Worm (Caenorhabditis elegans) whole organism, L4/young adult: ENCODE measurements around the gene pgph-1.

Source experiments
- W03F9.2 ChIP-seq: fragments of 150-350 bp; optimal IDR thresholded peaks from 2 replicates; lab custom pipeline; 2014; ENCODE audit warnings: missing biosample characterization, missing genetic modification characterization
- dao-5 ChIP-seq: sonication (generic microtip); optimal IDR thresholded peaks from 2 replicates; lab custom pipeline; 2016; ENCODE audit warnings: missing genotype, missing genetic modification characterization, moderate library complexity, missing compliant biosample characterization
- him-1 ChIP-seq: sonication (generic microtip); optimal IDR thresholded peaks from 2 replicates; lab custom pipeline; 2016; ENCODE audit warnings: missing genotype, missing genetic modification reagents, missing genetic modification characterization, missing compliant biosample characterization

The pgph-1 gene

DNA sequence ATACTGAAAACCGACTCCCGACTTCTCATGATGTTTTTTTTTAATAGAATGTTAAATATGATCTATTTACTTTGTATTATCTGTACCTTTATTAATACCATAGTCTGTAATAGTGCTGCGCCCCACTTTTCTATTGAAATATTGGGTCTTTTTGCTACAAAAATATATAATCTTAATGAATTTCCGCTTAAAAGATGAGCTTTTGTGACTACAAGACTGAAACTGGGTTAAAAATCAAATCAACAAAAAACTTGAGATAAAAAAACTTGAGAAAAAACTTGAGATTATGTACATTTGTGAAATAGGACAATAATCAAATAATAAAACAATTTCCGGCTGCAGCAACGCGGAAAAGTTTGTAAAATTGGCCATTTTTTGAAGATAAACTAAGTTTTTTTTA is 22.5 kb downstream of the pgph-1 start, which contains the start of gene K09H11.15:
Gene K09H11.15 (minus strand): TSS at position 101 of the 400 bp plus-strand sequence.
- TF ChIP-seq dao-5 (tag; lab: Kevin White, UChicago) (no peak), W03F9.2 (tag; lab: Kevin White, UChicago) (no peak), him-1 (no peak)

DNA sequence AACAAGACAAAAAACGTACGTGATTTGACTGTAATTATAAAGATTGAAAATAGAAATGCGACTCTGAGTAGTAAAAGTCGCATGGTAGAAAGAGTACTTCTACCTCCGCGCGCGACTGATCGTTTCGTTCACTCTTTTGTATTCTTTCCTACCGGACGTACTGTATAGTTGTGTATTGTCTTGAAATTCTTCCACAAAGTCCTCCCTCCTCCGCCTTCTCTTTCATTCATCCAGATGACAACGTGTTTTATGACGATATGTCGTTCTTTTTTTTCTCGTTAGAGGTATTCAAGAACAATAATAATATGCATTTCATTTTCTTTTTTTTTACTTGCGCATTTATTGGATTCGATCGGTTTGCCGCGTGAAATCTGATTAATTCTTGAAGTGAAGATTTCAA is 26.9 kb downstream of the pgph-1 start, which contains the start of gene K09H11.4:
Gene K09H11.4 (minus strand): TSS at position 101 of the 400 bp plus-strand sequence.
- no peak for TF ChIP-seq him-1
- no peak for TF ChIP-seq dao-5 (tag; lab: Kevin White, UChicago)
- no peak for TF ChIP-seq W03F9.2 (tag; lab: Kevin White, UChicago)

DNA sequence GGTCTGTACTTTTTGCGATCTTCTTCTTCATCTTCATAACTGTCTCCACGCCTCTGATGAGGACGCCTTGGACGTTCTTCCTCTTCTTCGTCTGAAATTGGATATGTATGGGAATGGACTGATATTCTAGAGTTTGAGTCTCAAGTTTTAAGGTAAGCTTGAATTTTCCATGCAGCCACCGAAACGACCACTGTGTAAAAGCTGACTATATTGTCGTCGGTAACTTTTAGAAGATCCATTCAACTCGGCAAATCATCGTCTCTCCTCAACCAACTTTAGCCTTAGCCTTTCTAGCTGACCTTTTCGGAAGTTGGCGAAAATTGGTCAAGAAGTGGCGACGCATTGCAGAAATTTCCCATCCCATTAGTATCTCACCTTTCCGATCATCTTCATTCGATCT is 28.9 kb downstream of the pgph-1 start:
- no peak for TF ChIP-seq dao-5 (tag; lab: Kevin White, UChicago)
- TF ChIP-seq W03F9.2 (tag; lab: Kevin White, UChicago), result no peak
- TF ChIP-seq him-1, result no peak

DNA sequence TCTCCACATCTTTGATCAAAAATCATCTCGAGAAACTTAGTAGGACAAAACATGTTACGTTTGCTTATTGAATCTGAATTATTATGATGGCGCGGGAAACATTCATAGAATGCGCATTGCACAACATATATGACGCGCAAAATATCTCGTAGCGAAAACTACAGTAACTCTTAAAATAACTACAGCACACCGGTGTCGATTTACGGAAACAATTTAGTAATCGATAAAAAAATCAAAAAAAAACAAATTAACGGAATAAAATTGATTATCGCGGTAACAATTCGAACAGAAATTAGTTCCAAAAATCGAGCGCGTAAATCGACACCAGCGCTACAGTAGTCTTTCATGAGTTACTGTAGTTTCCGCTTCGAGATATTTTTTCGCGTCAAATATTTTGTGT is 31.2 kb downstream of the pgph-1 start:
- TF ChIP-seq W03F9.2 (tag; lab: Kevin White, UChicago), result no peak
- no peak for TF ChIP-seq him-1
- no peak for TF ChIP-seq dao-5 (tag; lab: Kevin White, UChicago)

DNA sequence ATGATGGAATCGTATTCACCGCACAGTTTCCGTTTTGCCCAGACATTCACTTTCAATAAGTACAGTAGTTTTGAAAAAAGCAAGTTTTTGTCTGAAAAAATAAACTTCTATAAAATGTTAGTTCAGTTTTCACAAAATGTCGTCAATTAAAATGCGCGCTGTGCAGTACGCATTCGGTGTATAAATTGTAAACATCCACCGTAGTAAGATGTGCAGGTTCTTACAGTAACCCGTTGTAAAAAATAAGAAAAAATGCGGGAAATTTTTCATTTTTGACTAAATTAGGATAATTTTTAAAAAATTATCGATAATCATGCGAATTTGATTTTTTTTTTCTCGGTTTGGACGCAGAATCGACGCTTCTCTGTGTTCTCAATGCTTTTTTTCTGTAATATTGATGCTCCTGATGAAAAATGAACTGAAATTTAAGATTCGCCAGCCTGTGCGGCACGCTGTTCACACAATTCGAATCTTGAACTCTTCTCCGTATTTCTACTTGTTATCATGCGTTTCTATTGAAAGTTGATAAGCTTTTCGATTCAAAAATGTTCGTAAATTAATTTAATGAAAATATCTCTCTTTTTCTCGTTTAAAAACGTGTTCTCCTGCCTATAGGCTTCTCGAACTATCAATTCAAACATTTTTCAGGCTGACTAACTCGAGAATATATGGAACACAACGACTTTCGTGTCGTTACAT is 35.9 kb downstream of the pgph-1 start, which contains the start of gene rga-3:
Gene rga-3 (plus strand): TSS at position 649 of the 699 bp plus-strand sequence.
- TF ChIP-seq W03F9.2 (tag; lab: Kevin White, UChicago) (peak; percentile 66), dao-5 (tag; lab: Kevin White, UChicago) (no peak)

DNA sequence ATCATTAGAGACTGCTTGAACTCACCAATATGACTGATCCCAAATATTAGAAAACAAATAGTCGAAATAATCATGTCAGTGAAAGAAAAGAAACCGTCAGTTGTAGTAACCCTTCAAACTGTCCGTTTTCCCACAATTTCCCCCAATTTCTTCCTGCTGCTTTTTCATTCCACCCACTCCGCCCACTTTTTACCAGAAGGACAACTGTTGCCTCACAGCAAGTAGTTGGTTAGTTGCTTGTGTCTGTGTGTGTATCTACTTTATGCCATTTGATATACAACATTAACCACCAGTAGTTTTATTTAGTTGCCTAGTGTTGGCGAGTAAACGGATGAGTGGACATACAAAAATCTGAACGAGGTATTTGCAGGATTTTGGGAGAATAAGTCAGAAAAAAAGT is 36.8 kb downstream of the pgph-1 start, which contains the start of gene K09H11.9:
Gene K09H11.9 (minus strand): TSS at position 101 of the 400 bp plus-strand sequence.
- TF ChIP-seq W03F9.2 (tag; lab: Kevin White, UChicago), result no peak
- TF ChIP-seq dao-5 (tag; lab: Kevin White, UChicago), result no peak
- no peak for TF ChIP-seq him-1

DNA sequence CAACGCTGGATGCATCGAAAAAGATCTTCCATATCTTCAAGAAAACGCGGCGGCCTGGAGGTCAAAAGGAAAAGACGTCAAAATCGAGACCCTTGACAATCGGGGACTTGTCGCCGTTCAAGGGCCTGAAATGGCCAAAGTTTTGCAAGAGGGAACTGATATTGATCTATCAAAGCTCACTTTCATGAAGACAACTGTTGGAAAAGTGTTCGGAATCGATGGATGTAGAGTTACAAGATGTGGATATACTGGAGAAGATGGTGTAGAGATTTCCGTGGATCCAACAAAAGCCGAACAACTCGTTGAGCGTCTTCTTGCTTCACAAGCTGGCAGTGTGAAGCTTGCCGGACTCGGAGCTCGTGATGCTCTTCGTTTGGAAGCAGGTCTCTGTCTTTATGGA is 39.8 kb downstream of the pgph-1 start:
- TF ChIP-seq W03F9.2 (tag; lab: Kevin White, UChicago) (no peak), him-1 (no peak)

DNA sequence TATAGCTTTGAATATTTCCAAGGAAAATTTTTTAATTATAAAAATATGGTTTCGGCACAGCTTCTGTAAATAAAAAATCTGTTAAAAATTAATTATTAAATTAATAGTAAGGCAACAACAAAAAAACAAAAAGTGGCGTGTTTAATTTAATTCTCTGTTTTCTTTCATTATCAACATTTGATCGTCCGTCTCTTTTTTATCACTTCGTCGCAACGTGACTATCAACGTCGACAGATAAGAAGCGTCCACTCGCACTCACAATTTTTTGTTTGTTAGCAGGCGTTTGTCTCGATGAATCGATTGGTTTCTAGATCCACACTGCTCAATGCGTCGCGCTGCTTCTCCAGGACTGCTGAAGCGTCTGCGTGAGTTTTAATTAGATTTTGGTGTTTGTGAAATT is 40.7 kb downstream of the pgph-1 start, which contains the start of gene gcst-1:
Gene gcst-1 (plus strand): TSS at position 277 of the 400 bp plus-strand sequence.
- no peak for TF ChIP-seq dao-5 (tag; lab: Kevin White, UChicago)
- TF ChIP-seq W03F9.2 (tag; lab: Kevin White, UChicago), result no peak
- TF ChIP-seq him-1, result no peak

DNA sequence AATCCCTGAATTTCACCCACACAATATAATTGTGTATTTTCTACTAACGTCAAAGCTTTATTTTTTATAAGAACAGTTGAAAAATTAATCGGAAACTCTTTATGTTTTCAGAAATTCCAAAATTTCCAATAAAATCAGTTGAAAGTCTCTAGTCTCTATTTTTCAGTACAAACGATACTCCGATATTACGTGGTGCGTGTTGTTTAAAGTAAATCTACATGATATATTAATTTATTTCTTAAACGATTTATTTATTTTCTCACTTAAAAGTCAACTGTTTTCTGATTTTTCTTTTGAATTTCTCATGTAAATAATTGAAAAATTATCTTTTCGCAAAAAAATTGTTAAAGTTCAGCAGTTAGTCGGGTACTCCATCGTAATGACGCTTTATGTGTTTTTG is 41.1 kb downstream of the pgph-1 start:
- TF ChIP-seq W03F9.2 (tag; lab: Kevin White, UChicago) (no peak), dao-5 (tag; lab: Kevin White, UChicago) (no peak), him-1 (no peak)

DNA sequence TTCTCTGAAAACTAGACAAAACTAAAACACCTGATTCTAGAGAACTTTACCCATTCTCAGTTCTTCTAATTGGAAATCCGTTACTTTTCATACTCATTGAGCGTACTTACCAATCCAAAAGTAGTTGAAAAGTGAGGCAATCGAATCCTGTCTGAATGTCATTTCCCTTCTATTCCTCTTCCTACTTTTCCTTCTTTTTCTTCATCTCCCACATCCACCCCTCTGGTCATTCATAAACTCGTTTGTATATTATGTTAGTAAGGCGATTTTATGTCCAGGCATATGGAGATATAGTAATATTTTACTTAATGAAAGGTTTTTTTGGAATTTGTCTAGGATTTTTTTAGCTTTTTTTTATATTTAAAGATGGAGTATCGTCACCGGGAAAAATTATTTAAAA is 45.0 kb downstream of the pgph-1 start:
- TF ChIP-seq dao-5 (tag; lab: Kevin White, UChicago) (no peak), W03F9.2 (tag; lab: Kevin White, UChicago) (no peak), him-1 (no peak)

DNA sequence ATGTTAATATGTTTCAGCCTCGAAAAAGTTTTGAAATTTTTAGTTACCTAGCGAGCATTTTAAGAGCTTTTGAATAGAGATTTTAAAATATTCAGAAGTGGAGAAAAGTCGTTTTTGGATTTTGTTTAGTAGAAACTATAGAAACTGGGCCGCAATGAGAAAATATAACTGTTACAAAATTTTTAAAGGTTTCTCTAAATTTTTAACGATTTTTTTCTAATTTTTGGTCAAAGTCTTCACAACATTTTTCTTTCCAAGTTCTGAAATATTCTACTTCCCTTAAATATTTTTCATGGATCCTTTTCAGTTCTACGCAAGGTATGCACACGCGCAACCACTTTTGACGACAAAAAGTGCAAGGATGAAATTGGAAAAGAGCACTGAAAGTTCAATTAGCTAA is 47.8 kb downstream of the pgph-1 start, which contains the start of gene peli-1:
Gene peli-1 (plus strand): TSS at position 301 of the 400 bp plus-strand sequence.
- no peak for TF ChIP-seq dao-5 (tag; lab: Kevin White, UChicago)
- no peak for TF ChIP-seq him-1
- no peak for TF ChIP-seq W03F9.2 (tag; lab: Kevin White, UChicago)

DNA sequence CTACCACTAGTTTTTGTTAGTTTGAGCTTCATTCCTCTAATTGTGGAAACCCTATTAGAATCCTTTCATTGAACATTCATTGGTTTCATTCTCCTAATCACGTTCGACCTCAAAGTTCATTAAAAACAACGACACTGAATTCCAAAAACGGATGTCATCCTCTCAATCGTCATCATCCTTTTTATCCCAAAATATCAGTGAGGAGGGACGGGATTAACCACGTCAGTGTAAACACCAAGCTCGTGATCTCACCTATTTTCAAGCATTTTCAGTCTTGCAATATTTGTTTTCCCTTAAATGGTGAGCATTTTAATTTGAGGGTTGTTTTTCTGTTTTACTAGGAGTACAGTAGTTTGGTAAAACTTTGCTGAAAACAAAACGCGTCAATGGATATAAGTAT is 48.9 kb downstream of the pgph-1 start:
- TF ChIP-seq W03F9.2 (tag; lab: Kevin White, UChicago) (no peak), dao-5 (tag; lab: Kevin White, UChicago) (no peak), him-1 (no peak)
